Fruit fly (Drosophila melanogaster) whole organism, pupa: ENCODE measurements around the gene 14-3-3epsilon.

Experiments
- CG10348 ChIP-seq: fragments of 200-800 bp; sonication (Bioruptor generic); IDR thresholded peaks from 2 replicates; pipeline ENCODE4 v1.3.6; 2022; ENCODE audit warnings: missing biosample characterization, missing genetic modification characterization
- CG12605 ChIP-seq: fragments of 200-800 bp; sonication (Bioruptor generic); IDR thresholded peaks from 2 replicates; pipeline ENCODE4 v1.3.6; 2022; ENCODE audit warnings: missing biosample characterization, missing genetic modification characterization
- CG13204 ChIP-seq: fragments of 200-800 bp; sonication (Bioruptor generic); optimal IDR thresholded peaks from 2 replicates; lab custom pipeline; 2018; ENCODE audit warnings: missing biosample characterization, mild to moderate bottlenecking, missing genetic modification characterization, moderate library complexity
- CG17806 ChIP-seq: fragments of 200-800 bp; sonication (Bioruptor generic); optimal IDR thresholded peaks from 2 replicates; lab custom pipeline; 2018; ENCODE audit warnings: missing biosample characterization, mild to moderate bottlenecking, missing genetic modification characterization, moderate library complexity
- CG34367 ChIP-seq: fragments of 200-800 bp; sonication (Bioruptor generic); optimal IDR thresholded peaks from 2 replicates; lab custom pipeline; 2018; ENCODE audit warnings: missing biosample characterization, mild to moderate bottlenecking, missing genetic modification characterization
- CG8159 ChIP-seq: fragments of 200-800 bp; sonication (Bioruptor generic); optimal IDR thresholded peaks from 3 replicates; lab custom pipeline; 2018; ENCODE audit warnings: missing biosample characterization, mild to moderate bottlenecking, missing genetic modification characterization, moderate library complexity
- CG9948 ChIP-seq: fragments of 200-800 bp; sonication (Bioruptor generic); optimal IDR thresholded peaks from 2 replicates; lab custom pipeline; 2018; ENCODE audit warnings: missing biosample characterization, mild to moderate bottlenecking, missing genetic modification characterization, moderate library complexity
- D1 ChIP-seq: fragments of 200-800 bp; sonication (Bioruptor generic); optimal IDR thresholded peaks from 2 replicates; lab custom pipeline; 2018; ENCODE audit warnings: missing biosample characterization, mild to moderate bottlenecking, missing genetic modification characterization, moderate library complexity
- EcR ChIP-seq: fragments of 200-800 bp; sonication (Bioruptor generic); optimal IDR thresholded peaks from 3 replicates; lab custom pipeline; 2019; ENCODE audit warnings: missing biosample characterization, missing genetic modification characterization, mild to moderate bottlenecking, moderate library complexity, missing genetic modification reagents
- Ets98B ChIP-seq: fragments of 200-800 bp; sonication (Bioruptor generic); IDR thresholded peaks from 2 replicates; pipeline ENCODE4 v1.3.6; 2022; ENCODE audit warnings: missing biosample characterization, missing genetic modification characterization
- Snoo ChIP-seq: fragments of 200-800 bp; sonication (Bioruptor generic); optimal IDR thresholded peaks from 3 replicates; lab custom pipeline; 2017; ENCODE audit warnings: missing biosample characterization, mild to moderate bottlenecking, missing genetic modification characterization, inconsistent platforms
- gl ChIP-seq: fragments of 200-800 bp; sonication (Bioruptor generic); optimal IDR thresholded peaks from 2 replicates; lab custom pipeline; 2018; ENCODE audit warnings: missing biosample characterization, mild to moderate bottlenecking, missing genetic modification characterization

- TF ChIP-seq CG17806 (tag; lab: Kevin White, UChicago) (no peak), gl (tag; lab: Kevin White, UChicago) (no peak), CG34367 (tag; lab: Kevin White, UChicago) (no peak), Snoo (tag; lab: Kevin White, UChicago) (no peak), Ets98B (GFP tag; lab: Robert Waterston, UW) (no peak), CG9948 (no peak), CG12605 (GFP tag; lab: Robert Waterston, UW) (no peak), D1 (tag; lab: Kevin White, UChicago) (no peak), EcR (GFP tag; lab: Kevin White, UChicago) (no peak), CG13204 (no peak), CG10348 (GFP tag; lab: Robert Waterston, UW) (no peak), CG8159 (tag; lab: Kevin White, UChicago) (no peak)
Observed at dm6 chr3R:18291831-18292230, 49.5 kb downstream of the 14-3-3epsilon start.
